Fruit fly (Drosophila melanogaster) whole organism, wandering third instar larva: ENCODE measurements around the gene SLIRP2.
A peak's percentile ranks its signal among the peaks of the same experiment; 100 is the strongest.

ENCODE experiments used
- Abd-B ChIP-seq: fragments of >200 bp; optimal IDR thresholded peaks from 2 replicates; lab custom pipeline; 2017; ENCODE audit warnings: missing biosample characterization, missing genetic modification characterization
- CG32264 ChIP-seq: fragments of 200-800 bp; sonication (Bioruptor generic); optimal IDR thresholded peaks from 2 replicates; lab custom pipeline; 2016; ENCODE audit warnings: missing biosample characterization, missing genetic modification characterization
- CG9705 ChIP-seq: fragments of 200-800 bp; sonication (Bioruptor generic); optimal IDR thresholded peaks from 2 replicates; lab custom pipeline; 2018; ENCODE audit warnings: missing biosample characterization, mild to moderate bottlenecking, missing genetic modification characterization
- CrebA ChIP-seq: fragments of 200-800 bp; sonication (Bioruptor generic); optimal IDR thresholded peaks from 2 replicates; lab custom pipeline; 2016; ENCODE audit warnings: missing biosample characterization, mild to moderate bottlenecking, missing genetic modification characterization, borderline replicate concordance
- Dfd ChIP-seq: fragments of >200 bp; optimal IDR thresholded peaks from 2 replicates; lab custom pipeline; 2017; ENCODE audit warnings: missing biosample characterization, missing genetic modification characterization
- GATAd ChIP-seq: sonication (Bioruptor generic); optimal IDR thresholded peaks from 2 replicates; lab custom pipeline; 2016; ENCODE audit warnings: missing biosample characterization, missing genetic modification characterization
- Hnf4 ChIP-seq: fragments of 200-800 bp; sonication (Bioruptor generic); optimal IDR thresholded peaks from 2 replicates; lab custom pipeline; 2016; ENCODE audit warnings: missing biosample characterization, mild to moderate bottlenecking, missing genetic modification characterization
- Hr78 ChIP-seq: fragments of >200 bp; optimal IDR thresholded peaks from 2 replicates; lab custom pipeline; 2017; ENCODE audit warnings: missing biosample characterization, missing genetic modification characterization
- Hr83 ChIP-seq: fragments of 200-300 bp; sonication (Bioruptor generic); optimal IDR thresholded peaks from 2 replicates; lab custom pipeline; 2016; ENCODE audit warnings: missing biosample characterization, mild to moderate bottlenecking, missing genetic modification characterization, moderate library complexity; ENCODE audit not compliant: poor library complexity, severe bottlenecking
- Mio ChIP-seq: sonication (Bioruptor generic); optimal IDR thresholded peaks from 2 replicates; lab custom pipeline; 2016; ENCODE audit warnings: missing biosample characterization, missing genetic modification characterization
- Myc ChIP-seq: fragments of >200 bp; optimal IDR thresholded peaks from 2 replicates; lab custom pipeline; 2017
- N ChIP-seq: fragments of >200 bp; optimal IDR thresholded peaks from 2 replicates; lab custom pipeline; 2018; ENCODE audit warnings: missing biosample characterization, missing external identifiers, missing genetic modification characterization
- Rel ChIP-seq, 2 experiments: fragments of 200-800 bp; sonication (Bioruptor generic) in 1 of 2; optimal IDR thresholded peaks; 2 replicates in 1 of 2; 3 replicates in 1 of 2; lab custom pipeline; 2016 to 2019; ENCODE audit warnings: mild to moderate bottlenecking in 2 of 2, missing biosample characterization in 2 of 2, missing genetic modification characterization in 2 of 2, moderate library complexity in 1 of 2
- Sp1 ChIP-seq: fragments of 200-800 bp; sonication (Bioruptor generic); optimal IDR thresholded peaks from 3 replicates; lab custom pipeline; 2019; ENCODE audit warnings: missing biosample characterization, mild to moderate bottlenecking, missing genetic modification characterization, moderate library complexity
- Vsx2 ChIP-seq: fragments of 200-300, 225-300 bp; sonication (Bioruptor generic); optimal IDR thresholded peaks from 2 replicates; lab custom pipeline; 2018; ENCODE audit warnings: missing biosample characterization, missing genetic modification characterization; ENCODE audit not compliant: partially characterized antibody
- brk ChIP-seq: fragments of 200-800 bp; sonication (Bioruptor generic); optimal IDR thresholded peaks from 2 replicates; lab custom pipeline; 2016; ENCODE audit warnings: missing biosample characterization, mild to moderate bottlenecking, missing genetic modification characterization
- dl ChIP-seq, 2 experiments: fragments of 175-275, 200-275 bp in 1 of 2; fragments of 200-275 bp in 1 of 2; sonication (Bioruptor generic); optimal IDR thresholded peaks; lab custom pipeline; 2018; ENCODE audit warnings: mild to moderate bottlenecking in 2 of 2, missing biosample characterization in 2 of 2, missing genetic modification characterization in 2 of 2, moderate library complexity in 2 of 2; ENCODE audit not compliant: partially characterized antibody in 2 of 2, insufficient read depth in 1 of 2
- dsf ChIP-seq: sonication (Bioruptor generic); optimal IDR thresholded peaks from 2 replicates; lab custom pipeline; 2016; ENCODE audit warnings: missing biosample characterization, missing genetic modification characterization, borderline replicate concordance
- ey ChIP-seq: fragments of 200-800 bp; sonication (Bioruptor generic); optimal IDR thresholded peaks from 2 replicates; lab custom pipeline; 2016; ENCODE audit warnings: missing biosample characterization, missing genetic modification characterization
- fru ChIP-seq: fragments of 200-800 bp; sonication (Bioruptor generic); optimal IDR thresholded peaks from 3 replicates; lab custom pipeline; 2016; ENCODE audit warnings: missing biosample characterization, mild to moderate bottlenecking, missing genetic modification characterization
- h ChIP-seq: fragments of 200-800 bp; sonication (Bioruptor generic); optimal IDR thresholded peaks from 3 replicates; lab custom pipeline; 2016; ENCODE audit warnings: missing biosample characterization, mild to moderate bottlenecking, missing genetic modification characterization
- jim ChIP-seq: fragments of 175-275, 200-325 bp; sonication (Bioruptor generic); optimal IDR thresholded peaks from 2 replicates; lab custom pipeline; 2016; ENCODE audit warnings: missing biosample characterization, mild to moderate bottlenecking, missing genetic modification characterization
- pan ChIP-seq: fragments of >200 bp; optimal IDR thresholded peaks from 2 replicates; lab custom pipeline; 2017
- psq ChIP-seq: fragments of 200-800 bp; sonication (Bioruptor generic); optimal IDR thresholded peaks from 3 replicates; lab custom pipeline; 2017; ENCODE audit warnings: missing biosample characterization, mild to moderate bottlenecking, missing genetic modification characterization, moderate library complexity
- sage ChIP-seq: fragments of 200-800 bp; sonication (Bioruptor generic); optimal IDR thresholded peaks from 2 replicates; lab custom pipeline; 2016; ENCODE audit warnings: missing biosample characterization, mild to moderate bottlenecking, missing genetic modification characterization
- sv ChIP-seq: fragments of 200-800 bp; sonication (Bioruptor generic); optimal IDR thresholded peaks from 3 replicates; lab custom pipeline; 2016; ENCODE audit warnings: missing biosample characterization, missing genetic modification characterization
- usp ChIP-seq: fragments of >200 bp; optimal IDR thresholded peaks from 2 replicates; lab custom pipeline; 2017; ENCODE audit warnings: missing biosample characterization, missing genetic modification characterization

Gene SLIRP2

DNA sequence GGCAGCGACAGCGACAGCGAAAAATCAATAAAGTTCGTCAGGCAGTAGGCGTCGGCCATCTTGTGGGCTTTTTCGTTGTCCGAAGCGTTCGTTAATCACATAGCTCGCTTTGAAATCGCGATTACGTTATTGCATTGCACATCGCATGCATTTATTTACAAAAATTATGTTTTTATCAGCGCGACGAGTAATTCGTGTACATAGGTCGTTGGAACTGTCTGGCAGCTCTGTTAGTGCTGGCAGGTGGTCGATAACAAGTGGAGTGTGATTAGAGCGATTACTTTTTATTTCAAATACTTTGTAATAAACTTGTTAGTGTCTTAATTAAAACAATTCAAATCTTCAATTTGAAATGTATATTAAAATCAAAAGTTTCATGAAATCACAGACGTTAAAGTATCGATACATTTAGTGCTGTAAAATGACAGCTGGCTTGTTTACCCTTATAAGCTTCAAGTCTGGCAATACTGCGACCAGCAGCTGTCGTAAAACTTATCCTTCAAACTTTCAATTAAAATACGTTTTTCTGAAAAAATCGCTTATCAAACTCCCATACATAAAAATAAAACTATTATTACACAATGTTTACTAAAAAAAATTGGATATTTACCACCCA lies 12.9 kb downstream of the SLIRP2 start, which contains the start of gene CG8032 (continued):
- peak; percentile 79 for TF ChIP-seq h (GFP tag; lab: Kevin White, UChicago)

DNA sequence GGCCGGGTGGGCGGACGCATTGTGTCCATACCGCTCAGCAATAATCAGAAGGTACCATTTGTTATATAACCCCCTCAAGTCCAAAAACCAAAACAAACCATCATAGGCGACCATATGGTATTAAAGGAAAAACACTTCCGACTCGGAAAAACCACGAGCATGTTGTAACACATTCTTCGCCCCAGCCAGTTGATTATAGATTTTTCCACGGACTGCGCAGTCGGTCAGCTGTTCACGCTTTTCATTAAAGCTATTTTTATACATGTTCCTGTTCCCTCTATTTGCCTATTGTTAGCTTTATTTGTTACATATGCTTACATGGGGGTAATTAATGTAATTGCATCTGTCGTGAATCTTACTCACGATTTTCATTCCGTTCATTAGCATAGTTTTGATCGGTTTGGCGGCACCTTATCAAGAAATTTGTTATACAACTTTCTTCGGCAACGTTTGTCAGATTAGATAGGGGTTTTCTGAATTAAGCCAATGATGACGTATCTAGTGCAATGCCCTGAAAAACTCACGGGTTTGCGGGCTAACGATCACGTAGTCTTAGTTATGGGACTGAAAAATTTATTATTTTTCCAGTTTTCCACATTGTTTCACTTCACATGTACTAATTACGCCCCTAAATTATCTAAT lies 13.9 kb downstream of the SLIRP2 start:
- TF ChIP-seq Abd-B (GFP tag; lab: Kevin White, UChicago) (no peak), Myc (lab: Kevin White, UChicago) (no peak), Hr78 (GFP tag; lab: Kevin White, UChicago) (no peak), dsf (GFP tag; lab: Kevin White, UChicago) (no peak), psq (GFP tag; lab: Kevin White, UChicago) (no peak), fru (GFP tag; lab: Kevin White, UChicago) (no peak), Mio (GFP tag; lab: Kevin White, UChicago) (no peak), Vsx2 (GFP tag; lab: Kevin White, UChicago) (no peak), CG9705 (GFP tag; lab: Kevin White, UChicago) (no peak), CG32264 (no peak), CrebA (GFP tag; lab: Kevin White, UChicago) (no peak), sage (GFP tag; lab: Kevin White, UChicago) (no peak), ey (no peak), dl (GFP tag; optimal IDR thresholded peaks at IDR 0.05; lab: Kevin White, UChicago; ENCODE audit: insufficient read depth in 1 of 2, partially characterized antibody in 2 of 2) (no peak), Rel (GFP tag; optimal IDR thresholded peaks at IDR 0.05; lab: Kevin White, UChicago) (no peak), Rel (tag; optimal IDR thresholded peaks at IDR 0.05; lab: Kevin White, UChicago) (no peak), pan (lab: Kevin White, UChicago) (no peak), Hnf4 (GFP tag; lab: Kevin White, UChicago) (no peak), h (GFP tag; lab: Kevin White, UChicago) (no peak)

DNA sequence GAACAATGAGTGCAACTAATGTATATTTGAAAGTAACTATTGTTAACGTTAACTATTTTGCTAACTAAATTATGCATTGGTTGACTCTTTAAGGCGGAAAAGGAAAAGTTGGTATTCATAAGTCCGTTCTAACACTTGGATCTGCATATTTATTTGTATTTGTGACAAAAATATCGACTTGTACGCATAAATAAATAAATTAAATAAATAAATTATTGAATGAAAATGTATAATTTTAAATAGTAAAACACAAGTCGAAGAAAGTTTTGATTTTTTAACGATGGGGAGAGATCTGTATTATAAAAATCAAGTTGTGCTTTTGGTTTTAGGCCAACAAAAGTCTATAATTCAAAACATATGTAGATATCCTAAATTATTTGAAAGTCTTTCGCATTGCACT lies 16.7 kb downstream of the SLIRP2 start, which contains the start of gene CG8036:
Gene CG8036 (plus strand): TSS at position 301 of the 400 bp plus-strand sequence.
- TF ChIP-seq GATAd (GFP tag; lab: Kevin White, UChicago), result no peak
- TF ChIP-seq Dfd (GFP tag; lab: Kevin White, UChicago), result no peak
- TF ChIP-seq Hr83 (GFP tag; lab: Kevin White, UChicago), result no peak
- no peak for TF ChIP-seq psq (GFP tag; lab: Kevin White, UChicago)
- no peak for TF ChIP-seq CrebA (GFP tag; lab: Kevin White, UChicago)
- no peak for TF ChIP-seq N (GFP tag; lab: Kevin White, UChicago)
- TF ChIP-seq ey, result no peak
- no peak for TF ChIP-seq Rel (GFP tag; optimal IDR thresholded peaks at IDR 0.05; lab: Kevin White, UChicago)
- no peak for TF ChIP-seq Rel (tag; optimal IDR thresholded peaks at IDR 0.05; lab: Kevin White, UChicago)
- TF ChIP-seq Mio (GFP tag; lab: Kevin White, UChicago), result no peak
- no peak for TF ChIP-seq Vsx2 (GFP tag; lab: Kevin White, UChicago)
- TF ChIP-seq jim (GFP tag; lab: Kevin White, UChicago), result no peak
- no peak for TF ChIP-seq sv (GFP tag; lab: Kevin White, UChicago)
- no peak for TF ChIP-seq pan (lab: Kevin White, UChicago)
- no peak for TF ChIP-seq usp (GFP tag; lab: Kevin White, UChicago)
- no peak for TF ChIP-seq brk (GFP tag; lab: Kevin White, UChicago)
- TF ChIP-seq Sp1 (GFP tag; lab: Kevin White, UChicago), result no peak
- no peak for TF ChIP-seq CG9705 (GFP tag; lab: Kevin White, UChicago)
- TF ChIP-seq, all 38 proteins: peak for 0

DNA sequence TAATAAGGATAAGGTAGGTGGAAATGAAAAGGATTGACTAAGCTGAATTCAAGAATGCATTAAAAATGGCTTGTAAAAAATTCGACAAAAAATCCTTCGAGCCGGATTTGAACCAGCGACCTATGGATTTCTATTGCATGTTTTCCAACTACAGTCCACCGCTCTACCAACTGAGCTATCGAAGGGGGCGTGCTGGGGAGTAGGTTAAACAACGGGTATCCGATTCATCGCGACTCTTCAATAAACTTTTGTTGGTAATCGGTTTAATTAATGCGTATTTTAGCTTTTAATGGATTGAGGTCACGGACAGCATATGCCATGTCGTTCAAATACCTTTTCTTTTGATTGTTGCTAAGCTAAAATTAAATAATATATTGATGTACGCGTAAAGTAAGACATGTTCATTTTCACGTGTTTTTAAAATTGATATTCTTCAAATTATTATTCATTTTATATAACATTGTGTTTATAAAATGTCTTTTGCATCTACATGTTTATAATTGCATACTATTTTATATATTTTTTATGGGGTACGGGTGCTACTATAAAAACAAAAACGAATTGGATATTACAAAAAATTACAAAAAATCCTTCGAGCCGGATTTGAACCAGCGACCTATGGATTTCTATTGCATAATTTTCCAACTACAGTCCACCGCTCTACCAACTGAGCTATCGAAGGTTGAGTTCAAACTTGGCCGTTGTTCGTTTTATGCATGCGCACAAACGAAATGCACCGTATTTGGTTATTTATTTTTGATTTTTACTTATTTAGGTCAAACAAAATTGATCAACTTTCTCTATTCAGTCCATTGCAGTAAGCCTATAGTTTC lies 17.4 kb downstream of the SLIRP2 start:
- peak in 1 of 2 experiments; percentile 4 for TF ChIP-seq dl (GFP tag; optimal IDR thresholded peaks at IDR 0.05; lab: Kevin White, UChicago; ENCODE audit: insufficient read depth in 1 of 2, partially characterized antibody in 2 of 2)
- TF ChIP-seq Myc (lab: Kevin White, UChicago), result no peak
- no peak for TF ChIP-seq fru (GFP tag; lab: Kevin White, UChicago)
